Fruit fly (Drosophila melanogaster): ENCODE measurements around the gene CG8001.

Gene CG8001

dm6 chr3L:1741655-1742551, 14.1 kb upstream of the CG8001 start (continued):
- TF ChIP-seq lola (GFP tag; optimal IDR thresholded peaks at IDR 0.05) (no peak), Ets65A (GFP tag) (peak; percentile 79), CG15514 (GFP tag; optimal IDR thresholded peaks at IDR 0.05) (peak; percentile 12), Lpt (GFP tag; optimal IDR thresholded peaks at IDR 0.05) (no peak), nerfin-2 (GFP tag; IDR thresholded peaks at IDR 0.05; ENCODE audit: partially characterized antibody) (no peak; the same call in 1 of the 2 replicates), CG4404 (GFP tag; IDR thresholded peaks at IDR 0.05) (no peak), Sry-β (GFP tag; optimal IDR thresholded peaks at IDR 0.05) (no peak), Oaz (GFP tag; IDR thresholded peaks at IDR 0.05) (no peak), CkIIα-i1 (GFP tag; IDR thresholded peaks at IDR 0.05) (no peak), CG12942 (GFP tag; optimal IDR thresholded peaks at IDR 0.05) (no peak), CoRest (tag; optimal IDR thresholded peaks at IDR 0.05) (no peak), CG8944 (GFP tag; optimal IDR thresholded peaks at IDR 0.05) (no peak), CG43689 (GFP tag; IDR thresholded peaks at IDR 0.05) (no peak), Stat92E (GFP tag; optimal IDR thresholded peaks at IDR 0.05) (no peak), h (optimal IDR thresholded peaks at IDR 0.05) (no peak), toy (GFP tag; IDR thresholded peaks at IDR 0.05) (no peak), CG12744 (GFP tag; optimal IDR thresholded peaks at IDR 0.05) (no peak), CG10209 (GFP tag; optimal IDR thresholded peaks at IDR 0.05) (no peak), chinmo (GFP tag; IDR thresholded peaks at IDR 0.05; ENCODE audit: partially characterized antibody) (peak; percentile 75; the same call in 3 of the 4 replicates), knrl (GFP tag; IDR thresholded peaks at IDR 0.05; ENCODE audit: partially characterized antibody) (no peak), Ssrp (tag; optimal IDR thresholded peaks at IDR 0.05) (no peak), Dll (GFP tag; IDR thresholded peaks at IDR 0.05; ENCODE audit: partially characterized antibody) (no peak), kni (GFP tag; optimal IDR thresholded peaks at IDR 0.05) (no peak), org-1 (GFP tag; optimal IDR thresholded peaks at IDR 0.05) (no peak), CG13775 (GFP tag; optimal IDR thresholded peaks at IDR 0.05) (no peak), CG6765 (GFP tag; optimal IDR thresholded peaks at IDR 0.05) (no peak), Fer2 (tag; optimal IDR thresholded peaks at IDR 0.05) (no peak), HLH3B (GFP tag; IDR thresholded peaks at IDR 0.05) (no peak), Meics (GFP tag; optimal IDR thresholded peaks at IDR 0.05) (no peak), Oli (tag; optimal IDR thresholded peaks at IDR 0.05) (no peak), Trl (optimal IDR thresholded peaks at IDR 0.05) (peak in 1 of 2 experiments; percentile 38), Trl (GFP tag; optimal IDR thresholded peaks at IDR 0.05) (no peak), CG11696 (GFP tag; IDR thresholded peaks at IDR 0.05) (no peak), Usf (GFP tag; optimal IDR thresholded peaks at IDR 0.05) (no peak), CG6272 (GFP tag; IDR thresholded peaks at IDR 0.05) (no peak), Six4 (GFP tag; optimal IDR thresholded peaks at IDR 0.05) (no peak), emc (GFP tag; optimal IDR thresholded peaks at IDR 0.05) (no peak), schlank (tag; optimal IDR thresholded peaks at IDR 0.05) (no peak), CG6254 (GFP tag; optimal IDR thresholded peaks at IDR 0.05) (peak; percentile 39), phol (tag; optimal IDR thresholded peaks at IDR 0.05) (no peak), tll (GFP tag; optimal IDR thresholded peaks at IDR 0.05) (no peak), tna (GFP tag; IDR thresholded peaks at IDR 0.05; ENCODE audit: partially characterized antibody) (peak; percentile 41; the same call in 1 of the 2 replicates), CG34376 (GFP tag; optimal IDR thresholded peaks at IDR 0.05) (peak; percentile 92), CG10267 (tag; optimal IDR thresholded peaks at IDR 0.05) (no peak), Spps (tag; optimal IDR thresholded peaks at IDR 0.05) (no peak), her (GFP tag; optimal IDR thresholded peaks at IDR 0.05) (no peak), CG3281 (GFP tag; optimal IDR thresholded peaks at IDR 0.05) (no peak), CG12071 (GFP tag; optimal IDR thresholded peaks at IDR 0.05) (no peak)
